Fruit fly (Drosophila melanogaster) whole organism, prepupa: ENCODE data around the gene Or83c.

ENCODE experiments used
- Blimp-1 ChIP-seq: fragments of 200-800 bp; sonication (Bioruptor generic); optimal IDR thresholded peaks from 3 replicates; lab custom pipeline; 2017; ENCODE audit warnings: missing biosample characterization, missing genetic modification characterization, mild to moderate bottlenecking, moderate library complexity, missing genetic modification reagents
- CG10631 ChIP-seq: fragments of 200-800 bp; sonication (Bioruptor generic); optimal IDR thresholded peaks from 2 replicates; lab custom pipeline; 2016; ENCODE audit warnings: missing biosample characterization, missing genetic modification characterization
- CG15336 ChIP-seq: fragments of 200-800 bp; sonication (Bioruptor generic); IDR thresholded peaks from 2 replicates; pipeline ENCODE4 v1.3.6; 2022; ENCODE audit warnings: missing biosample characterization, missing genetic modification characterization
- CG3032 ChIP-seq: fragments of 200-800 bp; optimal IDR thresholded peaks from 2 replicates; lab custom pipeline; 2019; ENCODE audit warnings: missing biosample characterization, mild to moderate bottlenecking, missing genetic modification characterization, moderate library complexity
- CG31627 ChIP-seq: fragments of 200-800 bp; sonication (Bioruptor generic); optimal IDR thresholded peaks from 3 replicates; lab custom pipeline; 2016; ENCODE audit warnings: missing biosample characterization, missing genetic modification characterization
- CG34406 ChIP-seq: fragments of 200-800 bp; sonication (Bioruptor generic); optimal IDR thresholded peaks from 3 replicates; lab custom pipeline; 2016; ENCODE audit warnings: missing biosample characterization, missing genetic modification characterization
- CG4318 ChIP-seq: fragments of 200-800 bp; sonication (Bioruptor generic); optimal IDR thresholded peaks from 3 replicates; lab custom pipeline; 2017; ENCODE audit warnings: missing biosample characterization, mild to moderate bottlenecking, missing genetic modification characterization
- CG6163 ChIP-seq: fragments of 200-800 bp; sonication (Bioruptor generic); IDR thresholded peaks from 3 replicates; pipeline ENCODE4 v1.3.6; 2022; ENCODE audit warnings: missing biosample characterization, missing genetic modification characterization
- CG6276 ChIP-seq: fragments of 200-800 bp; sonication (Bioruptor generic); optimal IDR thresholded peaks from 2 replicates; lab custom pipeline; 2017; ENCODE audit warnings: missing biosample characterization, mild to moderate bottlenecking, missing genetic modification characterization
- CG6808 ChIP-seq: fragments of 200-800 bp; sonication (Bioruptor generic); optimal IDR thresholded peaks from 3 replicates; lab custom pipeline; 2017; ENCODE audit warnings: missing biosample characterization, missing genetic modification characterization, mild to moderate bottlenecking, moderate library complexity, missing genetic modification reagents
- CG7368 ChIP-seq: fragments of 200-800 bp; sonication (Bioruptor generic); optimal IDR thresholded peaks from 3 replicates; lab custom pipeline; 2016; ENCODE audit warnings: missing biosample characterization, missing genetic modification characterization
- CG8119 ChIP-seq: fragments of 200-800 bp; sonication (Bioruptor generic); IDR thresholded peaks from 3 replicates; pipeline ENCODE4 v1.3.6; 2022; ENCODE audit warnings: missing biosample characterization, missing genetic modification characterization
- Eip75B ChIP-seq: fragments of 200-800 bp; sonication (Bioruptor generic); optimal IDR thresholded peaks from 3 replicates; lab custom pipeline; 2016; ENCODE audit warnings: missing biosample characterization, missing genetic modification characterization
- Eip78C ChIP-seq: fragments of 200-800 bp; sonication (Bioruptor generic); peaks from one replicate; lab custom pipeline; 2016; ENCODE audit warnings: missing biosample characterization, missing genetic modification characterization
- Eip93F ChIP-seq: fragments of 200-800 bp; sonication (Bioruptor generic); optimal IDR thresholded peaks from 2 replicates; lab custom pipeline; 2016; ENCODE audit warnings: missing biosample characterization, mild to moderate bottlenecking, missing genetic modification characterization
- Ets21C ChIP-seq: fragments of 200-800 bp; sonication (Bioruptor generic); optimal IDR thresholded peaks from 3 replicates; lab custom pipeline; 2016; ENCODE audit warnings: missing biosample characterization, missing genetic modification characterization
- Ets96B ChIP-seq: fragments of 200-800 bp; optimal IDR thresholded peaks from 2 replicates; lab custom pipeline; 2019; ENCODE audit warnings: missing biosample characterization, mild to moderate bottlenecking, missing genetic modification characterization, moderate library complexity
- Hr38 ChIP-seq: sonication (Bioruptor generic); optimal IDR thresholded peaks from 2 replicates; lab custom pipeline; 2016; ENCODE audit warnings: missing biosample characterization, missing genetic modification characterization
- Hr39 ChIP-seq: fragments of 200-800 bp; sonication (Bioruptor generic); optimal IDR thresholded peaks from 2 replicates; lab custom pipeline; 2016; ENCODE audit warnings: missing biosample characterization, missing genetic modification characterization
- OdsH ChIP-seq: fragments of 200-800 bp; sonication (Bioruptor generic); optimal IDR thresholded peaks from 3 replicates; lab custom pipeline; 2016; ENCODE audit warnings: missing biosample characterization, missing genetic modification characterization
- Sox102F ChIP-seq: fragments of 200-800 bp; sonication (Bioruptor generic); optimal IDR thresholded peaks from 2 replicates; lab custom pipeline; 2016; ENCODE audit warnings: missing biosample characterization, mild to moderate bottlenecking, missing genetic modification characterization
- achi ChIP-seq: fragments of 200-800 bp; sonication (Bioruptor generic); optimal IDR thresholded peaks from 3 replicates; lab custom pipeline; 2016; ENCODE audit warnings: missing biosample characterization, missing genetic modification characterization
- dac ChIP-seq: fragments of 200-800 bp; sonication (Bioruptor generic); optimal IDR thresholded peaks from 2 replicates; lab custom pipeline; 2017; ENCODE audit warnings: missing biosample characterization, mild to moderate bottlenecking, missing genetic modification characterization
- eg ChIP-seq: fragments of 200-800 bp; sonication (Bioruptor generic); IDR thresholded peaks from 3 replicates; pipeline ENCODE4 v1.3.6; 2022; ENCODE audit warnings: missing biosample characterization, missing genetic modification characterization
- fd59A ChIP-seq: fragments of 200-800 bp; sonication (Bioruptor generic); optimal IDR thresholded peaks from 2 replicates; lab custom pipeline; 2017; ENCODE audit warnings: missing biosample characterization, mild to moderate bottlenecking, missing genetic modification characterization, missing genetic modification reagents
- fkh ChIP-seq: fragments of 200-800 bp; sonication (Bioruptor generic); optimal IDR thresholded peaks from 3 replicates; lab custom pipeline; 2017; ENCODE audit warnings: missing biosample characterization, mild to moderate bottlenecking, missing genetic modification characterization, moderate library complexity
- pdm3 ChIP-seq: fragments of 200-800 bp; sonication (Bioruptor generic); optimal IDR thresholded peaks from 3 replicates; lab custom pipeline; 2016; ENCODE audit warnings: missing biosample characterization, missing genetic modification characterization
- spab ChIP-seq: fragments of 200-800 bp; sonication (Bioruptor generic); optimal IDR thresholded peaks from 2 replicates; lab custom pipeline; 2017; ENCODE audit warnings: missing biosample characterization, mild to moderate bottlenecking, missing genetic modification characterization, missing genetic modification reagents
- svp ChIP-seq: fragments of 200-800 bp; sonication (Bioruptor generic); peaks from one replicate; lab custom pipeline; 2016; ENCODE audit warnings: missing biosample characterization, missing genetic modification characterization
- topi ChIP-seq: fragments of 200-800 bp; sonication (Bioruptor generic); optimal IDR thresholded peaks from 3 replicates; lab custom pipeline; 2016; ENCODE audit warnings: missing biosample characterization, missing genetic modification characterization
- vri ChIP-seq: fragments of 200-800 bp; sonication (Bioruptor generic); optimal IDR thresholded peaks from 3 replicates; lab custom pipeline; 2016; ENCODE audit warnings: missing biosample characterization, mild to moderate bottlenecking, missing genetic modification characterization

Gene Or83c

DNA sequence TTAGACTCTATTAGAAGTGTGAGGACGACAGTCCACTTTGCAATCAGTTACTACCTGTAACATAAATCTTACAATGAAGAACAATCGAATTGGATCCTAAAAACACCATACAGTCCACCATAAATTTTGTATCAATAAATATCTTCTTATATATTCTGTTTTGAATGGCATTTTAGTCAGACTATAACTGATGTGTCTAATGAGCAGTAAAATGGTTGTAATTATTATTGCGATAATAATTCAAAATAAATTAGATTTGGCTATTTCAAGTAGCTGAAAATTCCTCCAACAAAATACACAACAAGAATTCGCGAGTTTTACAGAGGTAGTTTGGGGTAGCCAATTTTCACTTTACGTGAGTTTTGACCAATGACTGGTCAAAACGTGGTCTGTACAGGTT, 24.2 kb upstream of the Or83c start (continued):
- peak; percentile 28 for TF ChIP-seq CG34406 (GFP tag; lab: Kevin White, UChicago)
- peak; percentile 60 for TF ChIP-seq Ets96B (tag; lab: Kevin White, UChicago)
- peak; percentile 68 for TF ChIP-seq CG10631 (GFP tag; lab: Kevin White, UChicago)
- 0 out of 2 replicates have a peak, but pooled peaks have one; percentile 32 for TF ChIP-seq CG15336 (GFP tag; lab: Robert Waterston, UW)
- TF ChIP-seq OdsH: peak; percentile 46
- TF ChIP-seq CG4318 (GFP tag; lab: Kevin White, UChicago): peak; percentile 62
- TF ChIP-seq topi (GFP tag; lab: Kevin White, UChicago): no peak
- TF ChIP-seq achi (GFP tag; lab: Kevin White, UChicago): peak; percentile 41
- TF ChIP-seq Hr39 (GFP tag; lab: Kevin White, UChicago): no peak
- peak; percentile 47 for TF ChIP-seq pdm3
- TF ChIP-seq CG7368: peak; percentile 26
- TF ChIP-seq, all 60 proteins: peak for 35

DNA sequence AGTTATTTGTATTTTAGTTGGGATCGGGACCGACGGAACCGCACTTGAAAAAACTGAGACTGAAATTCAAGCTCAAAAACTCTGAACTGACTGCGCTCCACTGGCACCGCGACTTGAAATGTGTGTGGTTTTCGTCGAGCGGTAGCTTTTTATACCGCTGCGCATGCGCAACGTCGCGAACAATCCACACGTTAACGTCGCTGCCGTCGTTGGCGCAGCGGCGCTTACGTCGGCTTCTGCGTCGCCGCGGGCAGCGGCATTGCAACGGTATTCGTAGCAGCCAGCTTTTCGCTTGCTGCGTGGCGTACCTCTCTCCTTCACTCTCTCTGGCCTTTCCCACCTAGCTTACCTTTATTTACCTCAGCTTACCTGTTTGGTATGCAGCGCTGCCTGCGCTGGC, 22.7 kb upstream of the Or83c start, which contains the start of gene Gasp:
Gasp (minus strand) TSS at position 124 of the 400 bp plus-strand sequence.
- TF ChIP-seq topi (GFP tag; lab: Kevin White, UChicago) (no peak), vri (GFP tag; lab: Kevin White, UChicago) (no peak), Hr38 (GFP tag; lab: Kevin White, UChicago) (no peak), CG6163 (0 out of 3 replicates have a peak, but pooled peaks have one; percentile 7), pdm3 (no peak), Ets21C (GFP tag; lab: Kevin White, UChicago) (no peak), CG8119 (GFP tag; lab: Robert Waterston, UW) (no peak), fkh (peak; percentile 48), svp (GFP tag; lab: Kevin White, UChicago) (no peak), CG6276 (no peak), Eip78C (GFP tag; lab: Kevin White, UChicago) (peak; percentile 65)

dm6 chr3R:6098320-6098719, 20.2 kb upstream of the Or83c start:
- TF ChIP-seq Hr38 (GFP tag; lab: Kevin White, UChicago) (no peak), eg (GFP tag; lab: Robert Waterston, UW) (0 out of 3 replicates have a peak, but pooled peaks have one; percentile 9), fkh (peak; percentile 32)
- TF ChIP-seq, all 60 proteins: peak for 2

dm6 chr3R:6097042-6097441, 19.0 kb upstream of the Or83c start:
- TF ChIP-seq spab (GFP tag; lab: Kevin White, UChicago) (no peak), CG15336 (GFP tag; lab: Robert Waterston, UW) (0 out of 2 replicates have a peak, but pooled peaks have one; percentile 9)

dm6 chr3R:6082132-6082531, 4.0 kb upstream of the Or83c start:
- TF ChIP-seq fd59A: no peak

DNA sequence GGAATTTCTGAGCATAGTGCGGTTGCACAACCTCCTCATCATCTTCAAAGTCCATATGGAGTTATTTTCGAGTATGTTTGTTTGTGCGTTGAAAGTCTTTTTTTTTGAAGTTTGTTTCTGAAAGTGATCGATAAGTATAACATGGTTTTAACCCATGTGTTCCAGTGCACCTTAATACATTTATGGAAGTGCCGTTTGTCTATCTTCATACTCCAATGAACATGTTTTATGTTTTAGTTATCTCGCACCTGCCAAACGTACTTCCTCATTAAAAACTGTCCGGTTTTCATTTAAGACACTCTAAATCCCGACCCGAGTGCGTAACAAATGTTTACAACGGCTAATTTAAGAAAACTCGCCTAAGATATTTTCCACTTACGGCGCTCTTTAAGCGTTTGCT, 20.6 kb downstream of the Or83c start, which contains the start of gene CG15580:
CG15580 (minus strand) TSS at position 101 of the 400 bp plus-strand sequence.
- TF ChIP-seq Eip75B (GFP tag; lab: Kevin White, UChicago) (no peak), Ets96B (tag; lab: Kevin White, UChicago) (no peak), Sox102F (GFP tag; lab: Kevin White, UChicago) (no peak), CG31627 (no peak), Blimp-1 (no peak), dac (GFP tag; lab: Kevin White, UChicago) (no peak), svp (GFP tag; lab: Kevin White, UChicago) (no peak), CG7368 (no peak), CG6808 (GFP tag; lab: Kevin White, UChicago) (no peak), Eip93F (no peak), CG3032 (tag; lab: Kevin White, UChicago) (no peak)
- TF ChIP-seq, all 60 proteins: peak for 0
